Worm (Caenorhabditis elegans) whole organism, L1 larva: ENCODE data around the gene ceh-27.

Source experiments
- C04F5.9 ChIP-seq: sonication (generic microtip); optimal IDR thresholded peaks from 2 replicates; lab custom pipeline; 2016; ENCODE audit warnings: missing genetic modification characterization, missing compliant biosample characterization
- C16A3.4 ChIP-seq: fragments of 150-350 bp; optimal IDR thresholded peaks from 2 replicates; lab custom pipeline; 2014; ENCODE audit warnings: missing biosample characterization, missing genetic modification characterization
- C34B4.2 ChIP-seq: sonication (generic microtip); optimal IDR thresholded peaks from 2 replicates; lab custom pipeline; 2017; ENCODE audit warnings: mild to moderate bottlenecking, missing genetic modification characterization, missing compliant biosample characterization
- aha-1 ChIP-seq: fragments of 150-350 bp; optimal IDR thresholded peaks from 2 replicates; lab custom pipeline; 2014; ENCODE audit warnings: missing biosample characterization, missing genetic modification characterization
- ama-1 ChIP-seq: fragments of 150-350 bp; optimal IDR thresholded peaks from 2 replicates; lab custom pipeline; 2014
- ceh-63 ChIP-seq: fragments of 200-800 bp; sonication (Bioruptor generic); optimal IDR thresholded peaks from 2 replicates; lab custom pipeline; 2018; ENCODE audit warnings: mild to moderate bottlenecking, missing genetic modification characterization, missing compliant biosample characterization
- ceh-8 ChIP-seq: fragments of 200-800 bp; sonication (Bioruptor generic); optimal IDR thresholded peaks from 2 replicates; lab custom pipeline; 2018; ENCODE audit warnings: mild to moderate bottlenecking, missing genetic modification characterization, moderate library complexity, missing compliant biosample characterization
- ceh-82 ChIP-seq, 3 experiments: fragments of 150-350 bp in 1 of 3; sonication (generic microtip) in 2 of 3; optimal IDR thresholded peaks; 2 replicates each; lab custom pipeline; 2014 to 2017; ENCODE audit warnings: missing biosample characterization in 3 of 3, missing genetic modification characterization in 3 of 3
- ces-1 ChIP-seq: fragments of 150-350 bp; optimal IDR thresholded peaks from 2 replicates; lab custom pipeline; 2014; ENCODE audit warnings: missing biosample characterization, missing genetic modification reagents, missing genetic modification characterization
- dpl-1 ChIP-seq, 3 experiments: fragments of 150-350 bp in 2 of 3; sonication (generic microtip) in 1 of 3; optimal IDR thresholded peaks; 2 replicates each; lab custom pipeline; 2014 to 2017; ENCODE audit warnings: missing biosample characterization in 3 of 3, missing genetic modification characterization in 3 of 3, missing genetic modification reagents in 3 of 3
- dsc-1 ChIP-seq: sonication (generic microtip); optimal IDR thresholded peaks from 2 replicates; lab custom pipeline; 2016; ENCODE audit warnings: mild to moderate bottlenecking, missing genetic modification characterization, missing compliant biosample characterization
- efl-1 ChIP-seq, 4 experiments: fragments of 150-350 bp; optimal IDR thresholded peaks in 3 of 4; peaks in 1 of 4; 1 replicate in 1 of 4; 2 replicates in 3 of 4; lab custom pipeline; 2014; ENCODE audit warnings: missing biosample characterization in 2 of 4, missing genetic modification characterization in 2 of 4, missing genetic modification reagents in 2 of 4
- egl-13 ChIP-seq: sonication (generic microtip); optimal IDR thresholded peaks from 2 replicates; lab custom pipeline; 2016; ENCODE audit warnings: missing genotype, missing genetic modification reagents, missing genetic modification characterization, missing compliant biosample characterization
- egl-27 ChIP-seq, 2 experiments: fragments of 150-350 bp in 1 of 2; sonication (generic microtip); optimal IDR thresholded peaks; 3 replicates each; lab custom pipeline; 2017 to 2018; ENCODE audit warnings: missing biosample characterization in 2 of 2, missing genetic modification characterization in 2 of 2, missing genetic modification reagents in 2 of 2
- elt-3 ChIP-seq, 6 experiments: fragments of 150-350 bp in 1 of 6; sonication (generic microtip); optimal IDR thresholded peaks; 2 replicates each; lab custom pipeline; 2017 to 2018; ENCODE audit warnings: missing biosample characterization in 6 of 6, missing genetic modification characterization in 6 of 6, inconsistent platforms in 1 of 6
- fkh-10 ChIP-seq: sonication (generic microtip); optimal IDR thresholded peaks from 2 replicates; lab custom pipeline; 2017; ENCODE audit warnings: missing biosample characterization, missing genetic modification reagents, missing genetic modification characterization
- fkh-4 ChIP-seq: sonication (generic microtip); optimal IDR thresholded peaks from 2 replicates; lab custom pipeline; 2016; ENCODE audit warnings: missing compliant biosample characterization, missing genetic modification characterization, borderline replicate concordance
- fkh-8 ChIP-seq: sonication (generic microtip); optimal IDR thresholded peaks from 2 replicates; lab custom pipeline; 2016; ENCODE audit warnings: mild to moderate bottlenecking, missing genetic modification characterization, missing compliant biosample characterization
- grh-1 ChIP-seq: fragments of 200-800 bp; sonication (Bioruptor generic); IDR thresholded peaks from 2 replicates; pipeline ENCODE4 v1.3.6; 2022; ENCODE audit warnings: missing genetic modification reagents, missing genetic modification characterization, missing compliant biosample characterization
- hlh-17 ChIP-seq: fragments of 200-800 bp; sonication (Bioruptor generic); optimal IDR thresholded peaks from 2 replicates; lab custom pipeline; 2018; ENCODE audit warnings: missing genetic modification characterization, mild to moderate bottlenecking, missing compliant biosample characterization, moderate library complexity, borderline replicate concordance
- hpl-2 ChIP-seq: fragments of 150-350 bp; optimal IDR thresholded peaks from 2 replicates; lab custom pipeline; 2014; ENCODE audit warnings: missing biosample characterization, missing genetic modification reagents, missing genetic modification characterization
- irx-1 ChIP-seq: sonication (generic microtip); optimal IDR thresholded peaks from 2 replicates; lab custom pipeline; 2016; ENCODE audit warnings: missing genetic modification characterization, missing compliant biosample characterization
- isw-1 ChIP-seq: fragments of 200-800 bp; sonication (Bioruptor generic); IDR thresholded peaks from 2 replicates; pipeline ENCODE4 v1.3.6; 2022; ENCODE audit warnings: missing genetic modification characterization, missing compliant biosample characterization
- lin-39 ChIP-seq: fragments of 150-350 bp; optimal IDR thresholded peaks from 2 replicates; lab custom pipeline; 2014; ENCODE audit warnings: missing biosample characterization, missing genetic modification reagents, missing genetic modification characterization
- lsy-2 ChIP-seq, 2 experiments: fragments of 150-350 bp; optimal IDR thresholded peaks; 2 replicates each; lab custom pipeline; 2014; ENCODE audit warnings: missing biosample characterization in 2 of 2, missing genetic modification characterization in 2 of 2
- mab-9 ChIP-seq: fragments of 200-800 bp; sonication (Bioruptor generic); IDR thresholded peaks from 2 replicates; pipeline ENCODE4 v1.3.6; 2022; ENCODE audit warnings: missing genetic modification reagents, missing genetic modification characterization, missing compliant biosample characterization
- mdl-1 ChIP-seq, 2 experiments: fragments of 150-350 bp; optimal IDR thresholded peaks; 2 replicates each; lab custom pipeline; 2014 to 2017; ENCODE audit warnings: missing biosample characterization in 2 of 2, missing genetic modification characterization in 2 of 2, inconsistent platforms in 1 of 2
- nhr-19 ChIP-seq: fragments of 200-800 bp; sonication (Bioruptor generic); conservative IDR thresholded peaks from 2 replicates; pipeline ENCODE4 v1.3.6; 2022; ENCODE audit warnings: missing genetic modification characterization, missing compliant biosample characterization
- nhr-20 ChIP-seq: sonication (generic microtip); optimal IDR thresholded peaks from 2 replicates; lab custom pipeline; 2016; ENCODE audit warnings: mild to moderate bottlenecking, missing genetic modification characterization, missing compliant biosample characterization
- nhr-28 ChIP-seq: fragments of 150-350 bp; optimal IDR thresholded peaks from 2 replicates; lab custom pipeline; 2014; ENCODE audit warnings: missing biosample characterization, missing genetic modification characterization
- nhr-47 ChIP-seq: sonication (generic microtip); optimal IDR thresholded peaks from 2 replicates; lab custom pipeline; 2016; ENCODE audit warnings: mild to moderate bottlenecking, missing genetic modification characterization, moderate library complexity, missing compliant biosample characterization
- nhr-71 ChIP-seq: sonication (generic microtip); optimal IDR thresholded peaks from 2 replicates; lab custom pipeline; 2016; ENCODE audit warnings: mild to moderate bottlenecking, missing genetic modification characterization, moderate library complexity, missing compliant biosample characterization
- nhr-77 ChIP-seq: fragments of 150-350 bp; optimal IDR thresholded peaks from 2 replicates; lab custom pipeline; 2014; ENCODE audit warnings: missing biosample characterization, missing genetic modification characterization
- nhr-85 ChIP-seq: sonication (generic microtip); peaks from one replicate; lab custom pipeline; 2016; ENCODE audit warnings: missing genetic modification characterization, inconsistent platforms, missing compliant biosample characterization
- pax-3 ChIP-seq: fragments of 200-800 bp; sonication (Bioruptor generic); optimal IDR thresholded peaks from 2 replicates; lab custom pipeline; 2018; ENCODE audit warnings: mild to moderate bottlenecking, missing genetic modification characterization, moderate library complexity, missing compliant biosample characterization
- snpc-4 ChIP-seq: fragments of 150-350 bp; optimal IDR thresholded peaks from 2 replicates; lab custom pipeline; 2014; ENCODE audit warnings: missing biosample characterization, missing genetic modification characterization
- swsn-7 ChIP-seq: sonication (generic microtip); optimal IDR thresholded peaks from 2 replicates; lab custom pipeline; 2016; ENCODE audit warnings: missing genetic modification characterization, missing compliant biosample characterization
- unc-30 ChIP-seq: sonication (generic microtip); optimal IDR thresholded peaks from 2 replicates; lab custom pipeline; 2017; ENCODE audit warnings: missing biosample characterization, missing genetic modification characterization
- unc-86 ChIP-seq: sonication (generic microtip); optimal IDR thresholded peaks from 2 replicates; lab custom pipeline; 2016; ENCODE audit warnings: missing genetic modification characterization, missing compliant biosample characterization
- vab-15 ChIP-seq: sonication (generic microtip); optimal IDR thresholded peaks from 2 replicates; lab custom pipeline; 2017; ENCODE audit warnings: missing genotype, mild to moderate bottlenecking, missing genetic modification characterization, missing compliant biosample characterization
- zip-4 ChIP-seq: fragments of 200-800 bp; sonication (Bioruptor generic); optimal IDR thresholded peaks from 2 replicates; lab custom pipeline; 2018; ENCODE audit warnings: mild to moderate bottlenecking, missing genetic modification characterization, moderate library complexity, missing compliant biosample characterization
- ztf-11 ChIP-seq, 2 experiments: sonication (generic microtip); optimal IDR thresholded peaks; 2 replicates each; lab custom pipeline; 2016 to 2017; ENCODE audit warnings: missing genetic modification characterization in 2 of 2, missing biosample characterization in 1 of 2, missing compliant biosample characterization in 1 of 2

ceh-27 gene

DNA sequence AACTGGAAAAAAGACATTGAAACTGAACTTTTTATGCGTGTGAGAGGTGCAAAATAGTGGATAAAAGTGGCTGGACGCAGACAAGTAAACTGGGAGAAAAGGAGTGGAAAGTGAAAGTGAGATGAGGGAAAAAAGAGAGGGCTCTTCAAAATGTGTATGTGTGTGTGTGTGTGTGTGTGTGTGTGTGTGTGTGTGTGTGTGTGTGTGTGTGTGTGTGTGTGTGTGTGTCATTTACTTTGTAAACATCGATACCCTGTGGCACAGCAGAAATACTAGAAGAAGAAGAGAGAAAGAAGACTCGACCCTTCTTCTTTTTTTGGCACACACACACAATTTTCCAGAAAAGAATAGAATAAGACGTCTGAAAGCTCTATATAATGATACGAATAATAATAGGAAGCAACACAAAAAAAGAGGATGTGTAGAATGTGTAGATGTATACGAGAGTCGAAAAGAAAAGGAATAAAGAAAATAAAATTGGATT is 26.2 kb downstream of the ceh-27 start (continued):
- TF ChIP-seq nhr-77 (peak; percentile 12), nhr-28 (tag; lab: Kevin White, UChicago) (no peak), irx-1 (tag; lab: Kevin White, UChicago) (peak; percentile 21), pax-3 (tag; lab: Kevin White, UChicago) (peak; percentile 74), ceh-82 (tag; optimal IDR thresholded peaks at IDR 0.05; lab: Kevin White, UChicago) (peak in 2 of 3 experiments; percentile 32 to 39), efl-1 (optimal IDR thresholded peaks at IDR 0.05; lab: Kevin White, UChicago) (peak; percentile 26 to 39), efl-1 (GFP tag; optimal IDR thresholded peaks at IDR 0.05 in 1 of 2; lab: Kevin White, UChicago) (peak in 1 of 2 experiments; percentile 77), mab-9 (GFP tag; lab: Robert Waterston, UW) (no peak), nhr-47 (peak; percentile 42), ama-1 (lab: Kevin White, UChicago) (no peak), hlh-17 (no peak), snpc-4 (tag; lab: Kevin White, UChicago) (no peak), aha-1 (tag; lab: Kevin White, UChicago) (no peak), C16A3.4 (tag; lab: Kevin White, UChicago) (peak; percentile 27), dpl-1 (GFP tag; optimal IDR thresholded peaks at IDR 0.05; lab: Kevin White, UChicago) (peak in 1 of 3 experiments; percentile 21), nhr-20 (tag; lab: Kevin White, UChicago) (peak; percentile 45), elt-3 (tag; optimal IDR thresholded peaks at IDR 0.05; lab: Kevin White, UChicago) (no peak), egl-13 (tag; lab: Kevin White, UChicago) (peak; percentile 50), isw-1 (peak; percentile 50), fkh-10 (GFP tag; lab: Kevin White, UChicago) (peak; percentile 61), nhr-19 (peak; percentile 78), nhr-85 (tag; lab: Kevin White, UChicago) (peak; percentile 68), ceh-63 (peak; percentile 70), dsc-1 (tag; lab: Kevin White, UChicago) (peak; percentile 51), ces-1 (GFP tag; lab: Kevin White, UChicago) (no peak), vab-15 (tag; lab: Kevin White, UChicago) (peak; percentile 4), lsy-2 (tag; optimal IDR thresholded peaks at IDR 0.05; lab: Kevin White, UChicago) (peak; percentile 50 to 66), C04F5.9 (no peak), zip-4 (peak; percentile 23), grh-1 (GFP tag; lab: Robert Waterston, UW) (no peak), nhr-71 (tag; lab: Kevin White, UChicago) (peak; percentile 77)

DNA sequence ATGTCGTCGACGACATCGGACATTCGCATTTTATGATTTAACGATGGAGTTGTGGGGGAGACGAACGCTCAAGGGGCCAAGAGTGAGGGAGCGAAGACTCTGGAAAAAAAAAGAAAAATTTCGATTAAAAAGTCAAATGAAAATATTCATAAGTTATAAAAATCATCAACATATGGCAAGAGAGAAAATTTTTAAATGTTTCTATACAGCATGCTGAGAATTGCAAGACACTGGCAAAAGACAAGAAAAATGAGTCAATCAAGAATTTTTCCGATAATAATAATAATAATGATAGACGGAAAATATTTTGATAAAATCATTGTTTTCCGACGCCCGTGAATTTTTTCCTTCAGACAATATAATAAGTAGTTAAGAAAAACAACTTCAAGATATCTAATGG is 27.7 kb downstream of the ceh-27 start, which contains the start of gene sipa-1:
Gene sipa-1 (minus strand): TSS at position 101 of the 400 bp plus-strand sequence.
- TF ChIP-seq ceh-82 (tag; optimal IDR thresholded peaks at IDR 0.05; lab: Kevin White, UChicago), result no peak
- TF ChIP-seq hpl-2 (GFP tag; lab: Kevin White, UChicago), result no peak
- TF ChIP-seq ceh-8, result no peak
- no peak for TF ChIP-seq aha-1 (tag; lab: Kevin White, UChicago)
- no peak for TF ChIP-seq ztf-11 (tag; optimal IDR thresholded peaks at IDR 0.05; lab: Kevin White, UChicago)
- no peak for TF ChIP-seq egl-27 (tag; optimal IDR thresholded peaks at IDR 0.05; lab: Kevin White, UChicago)
- no peak for TF ChIP-seq dsc-1 (tag; lab: Kevin White, UChicago)
- no peak for TF ChIP-seq nhr-20 (tag; lab: Kevin White, UChicago)
- no peak for TF ChIP-seq nhr-19
- TF ChIP-seq swsn-7 (tag; lab: Kevin White, UChicago), result no peak
- TF ChIP-seq C34B4.2 (tag; lab: Kevin White, UChicago), result no peak
- no peak for TF ChIP-seq unc-30 (tag; lab: Kevin White, UChicago)
- TF ChIP-seq fkh-4 (tag; lab: Kevin White, UChicago), result no peak
- TF ChIP-seq mdl-1 (tag; optimal IDR thresholded peaks at IDR 0.05; lab: Kevin White, UChicago), result no peak
- no peak for TF ChIP-seq hlh-17
- TF ChIP-seq fkh-8, result no peak
- TF ChIP-seq unc-86 (tag; lab: Kevin White, UChicago), result no peak
- no peak for TF ChIP-seq lin-39 (tag; lab: Kevin White, UChicago)
